Worm (Caenorhabditis elegans) whole organism, young adult: ENCODE measurements around the gene ZC416.2.

Experiments used
- C06A6.2 ChIP-seq: fragments of 200-800 bp; sonication (Bioruptor generic); conservative IDR thresholded peaks from 2 replicates; pipeline ENCODE4 v1.3.6; 2022; ENCODE audit warnings: missing genetic modification characterization, missing compliant biosample characterization
- F55B11.4 ChIP-seq: sonication (generic microtip); optimal IDR thresholded peaks from 2 replicates; lab custom pipeline; 2016; ENCODE audit warnings: missing compliant biosample characterization, missing genetic modification characterization, borderline replicate concordance; ENCODE audit not compliant: insufficient read depth
- F57C9.4 ChIP-seq: sonication (generic microtip); optimal IDR thresholded peaks from 2 replicates; lab custom pipeline; 2017; ENCODE audit warnings: mild to moderate bottlenecking, missing genetic modification characterization, missing compliant biosample characterization
- K11D2.4 ChIP-seq: fragments of 200-800 bp; sonication (Bioruptor generic); IDR thresholded peaks from 2 replicates; pipeline ENCODE4 v1.3.6; 2022; ENCODE audit warnings: missing genetic modification reagents, missing genetic modification characterization, missing compliant biosample characterization
- athp-1 ChIP-seq: sonication (generic microtip); optimal IDR thresholded peaks from 2 replicates; lab custom pipeline; 2017; ENCODE audit warnings: mild to moderate bottlenecking, missing genetic modification characterization, missing compliant biosample characterization
- attf-5 ChIP-seq: fragments of 200-800 bp; sonication (Bioruptor generic); optimal IDR thresholded peaks from 2 replicates; lab custom pipeline; 2018; ENCODE audit warnings: mild to moderate bottlenecking, missing genetic modification characterization, missing compliant biosample characterization
- bed-2 ChIP-seq: fragments of 200-800 bp; sonication (Bioruptor generic); IDR thresholded peaks from 2 replicates; pipeline ENCODE4 v1.3.6; 2022; ENCODE audit warnings: missing genetic modification reagents, missing genetic modification characterization, missing compliant biosample characterization
- ccch-3 ChIP-seq: fragments of 200-800 bp; sonication (Bioruptor generic); optimal IDR thresholded peaks from 2 replicates; lab custom pipeline; 2018; ENCODE audit warnings: mild to moderate bottlenecking, missing genetic modification characterization, missing compliant biosample characterization
- cebp-2 ChIP-seq: fragments of 200-800 bp; sonication (Bioruptor generic); IDR thresholded peaks from 2 replicates; pipeline ENCODE4 v1.3.6; 2022; ENCODE audit warnings: missing genetic modification characterization, missing compliant biosample characterization
- ceh-58 ChIP-seq: fragments of 200-800 bp; sonication (Bioruptor generic); IDR thresholded peaks from 2 replicates; pipeline ENCODE4 v1.3.6; 2022; ENCODE audit warnings: missing genetic modification characterization, missing compliant biosample characterization
- ceh-91 ChIP-seq: fragments of 200-800 bp; sonication (Bioruptor generic); IDR thresholded peaks from 2 replicates; pipeline ENCODE4 v1.3.6; 2022; ENCODE audit warnings: missing genetic modification reagents, missing genetic modification characterization, missing compliant biosample characterization
- chd-7 ChIP-seq: sonication (generic microtip); optimal IDR thresholded peaks from 2 replicates; lab custom pipeline; 2016; ENCODE audit warnings: mild to moderate bottlenecking, missing genetic modification characterization, moderate library complexity, missing compliant biosample characterization
- dox-1 ChIP-seq: fragments of 200-800 bp; sonication (Bioruptor generic); IDR thresholded peaks from 2 replicates; pipeline ENCODE4 v1.3.6; 2022; ENCODE audit warnings: missing genetic modification reagents, missing genetic modification characterization, missing compliant biosample characterization
- efl-1 ChIP-seq: fragments of 150-350 bp; optimal IDR thresholded peaks from 2 replicates; lab custom pipeline; 2014; ENCODE audit warnings: missing biosample characterization, missing genetic modification reagents, missing genetic modification characterization
- egl-18 ChIP-seq: fragments of 200-800 bp; sonication (Bioruptor generic); IDR thresholded peaks from 2 replicates; pipeline ENCODE4 v1.3.6; 2022; ENCODE audit warnings: missing genetic modification reagents, missing genetic modification characterization, missing compliant biosample characterization
- ets-4 ChIP-seq: fragments of 200-800 bp; sonication (Bioruptor generic); optimal IDR thresholded peaks from 2 replicates; lab custom pipeline; 2018; ENCODE audit warnings: mild to moderate bottlenecking, missing genetic modification characterization, missing compliant biosample characterization
- hmg-1.2 ChIP-seq: fragments of 200-800 bp; sonication (Bioruptor generic); IDR thresholded peaks from 2 replicates; pipeline ENCODE4 v1.3.6; 2022; ENCODE audit warnings: missing genetic modification reagents, missing genetic modification characterization, missing compliant biosample characterization
- hmg-20 ChIP-seq: fragments of 200-800 bp; sonication (Bioruptor generic); IDR thresholded peaks from 2 replicates; pipeline ENCODE4 v1.3.6; 2022; ENCODE audit warnings: missing genetic modification reagents, missing genetic modification characterization, missing compliant biosample characterization
- lag-1 ChIP-seq: fragments of 200-800 bp; sonication (Bioruptor generic); IDR thresholded peaks from 2 replicates; pipeline ENCODE4 v1.3.6; 2022; ENCODE audit warnings: missing genetic modification reagents, missing genetic modification characterization, missing compliant biosample characterization
- let-526 ChIP-seq: fragments of 200-800 bp; sonication (Bioruptor generic); IDR thresholded peaks from 2 replicates; pipeline ENCODE4 v1.3.6; 2022; ENCODE audit warnings: missing genetic modification reagents, missing genetic modification characterization, missing compliant biosample characterization
- lsl-1 ChIP-seq: fragments of 200-800 bp; sonication (Bioruptor generic); optimal IDR thresholded peaks from 2 replicates; lab custom pipeline; 2018; ENCODE audit warnings: mild to moderate bottlenecking, missing genetic modification characterization, moderate library complexity, missing compliant biosample characterization
- lsy-27 ChIP-seq: sonication (generic microtip); optimal IDR thresholded peaks from 2 replicates; lab custom pipeline; 2017; ENCODE audit warnings: missing genetic modification characterization, mild to moderate bottlenecking, missing compliant biosample characterization, antibody characterized with exemption, missing genotype, borderline replicate concordance; ENCODE audit not compliant: insufficient read depth
- madf-6 ChIP-seq: fragments of 200-800 bp; sonication (Bioruptor generic); IDR thresholded peaks from 2 replicates; pipeline ENCODE4 v1.3.6; 2022; ENCODE audit warnings: missing genetic modification reagents, missing genetic modification characterization, missing compliant biosample characterization
- mcd-1 ChIP-seq: fragments of 200-800 bp; sonication (Bioruptor generic); IDR thresholded peaks from 2 replicates; pipeline ENCODE4 v1.3.6; 2022; ENCODE audit warnings: missing genetic modification reagents, missing genetic modification characterization, missing compliant biosample characterization
- nhr-27 ChIP-seq: fragments of 200-800 bp; sonication (Bioruptor generic); optimal IDR thresholded peaks from 2 replicates; lab custom pipeline; 2018; ENCODE audit warnings: mild to moderate bottlenecking, missing genetic modification characterization, moderate library complexity, missing compliant biosample characterization
- repo-1 ChIP-seq: sonication (generic microtip); optimal IDR thresholded peaks from 2 replicates; lab custom pipeline; 2017; ENCODE audit warnings: mild to moderate bottlenecking, missing genetic modification characterization, missing compliant biosample characterization
- zfh-2 ChIP-seq: fragments of 200-800 bp; sonication (Bioruptor generic); conservative IDR thresholded peaks from 2 replicates; pipeline ENCODE4 v1.3.6; 2022; ENCODE audit warnings: missing genetic modification reagents, missing genetic modification characterization, missing compliant biosample characterization
- ztf-22 ChIP-seq: fragments of 200-800 bp; sonication (Bioruptor generic); optimal IDR thresholded peaks from 2 replicates; lab custom pipeline; 2018; ENCODE audit warnings: mild to moderate bottlenecking, missing genetic modification characterization, moderate library complexity, missing compliant biosample characterization
- ztf-28 ChIP-seq: fragments of 200-800 bp; sonication (Bioruptor generic); IDR thresholded peaks from 2 replicates; pipeline ENCODE4 v1.3.6; 2022; ENCODE audit warnings: missing genetic modification reagents, missing genetic modification characterization, missing compliant biosample characterization

Gene ZC416.2

DNA sequence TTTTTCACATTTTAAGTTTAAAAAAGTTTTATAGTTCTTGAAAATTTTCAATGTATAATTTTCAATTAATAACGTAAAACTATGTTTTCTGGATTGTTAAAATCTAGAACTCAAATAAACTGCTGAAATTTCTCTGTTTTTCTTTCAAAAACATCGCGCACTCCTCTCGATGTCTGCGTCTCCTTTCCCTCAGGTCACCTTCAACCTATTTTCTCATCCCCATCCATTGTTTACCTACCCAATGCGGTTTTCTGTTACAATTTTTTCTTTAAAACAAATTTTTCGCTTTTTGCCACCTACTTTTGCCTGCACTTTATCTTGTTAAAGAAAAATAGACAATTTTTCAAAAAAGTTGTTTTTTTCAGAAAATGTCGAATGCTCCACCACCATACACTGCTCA lies at the start of gene ZC416.2:
Gene ZC416.2, plus strand, starts transcription at position 366 of the 400 bp plus-strand sequence.
- TF ChIP-seq hmg-1.2 (GFP tag; lab: Robert Waterston, UW) (peak; percentile 50; the same call in 1 of the 2 replicates), efl-1 (GFP tag; lab: Kevin White, UChicago) (no peak)

DNA sequence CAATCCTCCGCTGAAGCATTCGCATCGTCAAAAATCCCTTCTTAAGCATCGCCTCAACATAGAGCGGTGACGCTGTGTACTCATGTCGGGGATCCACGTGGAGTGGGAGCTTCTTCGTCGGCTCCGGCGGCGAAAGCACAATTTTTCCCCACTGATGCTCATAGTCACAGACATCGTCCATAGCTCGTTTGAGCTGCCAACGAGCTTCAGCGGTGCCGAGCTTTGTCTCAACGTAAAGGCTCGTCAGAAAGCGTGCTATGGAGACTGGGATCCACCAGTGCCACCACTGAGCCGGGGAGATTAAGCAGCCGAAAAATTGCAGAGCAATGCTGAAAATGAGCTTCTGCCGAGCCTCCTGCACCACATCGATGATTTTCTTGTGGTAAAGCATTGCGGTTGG lies 42.6 kb upstream of the ZC416.2 start:
- TF ChIP-seq athp-1 (tag; lab: Kevin White, UChicago) = no peak
- TF ChIP-seq zfh-2 (GFP tag; lab: Robert Waterston, UW) = peak; percentile 70

DNA sequence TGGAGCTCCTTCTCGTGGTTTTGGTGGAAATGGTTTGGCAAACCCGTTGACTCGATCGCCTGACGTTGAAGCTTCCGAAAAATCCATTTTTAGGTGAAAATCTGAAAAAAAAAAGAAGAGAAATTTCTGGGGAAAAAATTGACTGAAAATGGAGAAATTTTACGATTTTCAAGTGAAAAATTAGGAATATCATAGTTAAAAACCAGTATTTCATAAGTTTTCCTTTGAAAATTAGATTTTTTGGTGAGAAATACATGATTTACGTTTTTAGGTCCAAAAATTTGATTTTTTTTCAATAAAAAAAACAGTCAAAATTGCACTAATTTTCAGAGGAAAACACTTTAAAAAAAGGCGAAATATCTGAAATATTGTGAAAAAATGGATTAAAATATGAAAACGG lies 39.9 kb upstream of the ZC416.2 start, which contains the start of gene taf-2:
Gene taf-2, minus strand, starts transcription at position 101 of the 400 bp plus-strand sequence.
- TF ChIP-seq K11D2.4 (GFP tag; lab: Robert Waterston, UW) (no peak), hmg-20 (GFP tag; lab: Robert Waterston, UW) (no peak), madf-6 (GFP tag; lab: Robert Waterston, UW) (no peak), C06A6.2 (GFP tag; lab: Robert Waterston, UW) (no peak), lsy-27 (no peak), let-526 (GFP tag; lab: Robert Waterston, UW) (no peak), repo-1 (tag; lab: Kevin White, UChicago) (no peak), ceh-91 (no peak), lag-1 (GFP tag; lab: Robert Waterston, UW) (no peak), cebp-2 (GFP tag; lab: Robert Waterston, UW) (no peak), lsl-1 (no peak), ztf-22 (GFP tag; lab: Kevin White, UChicago) (no peak), F57C9.4 (tag; lab: Kevin White, UChicago) (no peak)
- TF ChIP-seq, all 124 proteins: peak for 0

DNA sequence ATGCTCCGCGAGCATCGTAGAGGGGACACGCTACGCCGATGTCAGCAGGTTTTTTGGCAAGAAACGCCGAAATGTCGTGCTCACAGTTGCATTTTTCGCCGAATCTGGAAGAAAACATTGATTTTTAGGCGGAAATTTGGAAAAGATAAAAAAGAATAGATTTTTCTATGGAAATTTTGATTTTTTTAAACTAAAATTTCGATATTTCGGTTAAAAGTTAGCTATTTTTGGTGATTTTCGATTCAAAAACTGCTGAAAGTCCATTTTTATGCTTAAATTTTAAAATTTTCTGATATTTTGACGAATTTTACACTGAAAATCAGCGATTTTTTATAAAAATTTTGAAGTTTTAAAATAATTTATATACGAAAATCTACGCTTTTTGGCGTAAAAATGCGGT lies 36.1 kb upstream of the ZC416.2 start:
- TF ChIP-seq bed-2 = no peak
- TF ChIP-seq, all 124 proteins: peak for 0

DNA sequence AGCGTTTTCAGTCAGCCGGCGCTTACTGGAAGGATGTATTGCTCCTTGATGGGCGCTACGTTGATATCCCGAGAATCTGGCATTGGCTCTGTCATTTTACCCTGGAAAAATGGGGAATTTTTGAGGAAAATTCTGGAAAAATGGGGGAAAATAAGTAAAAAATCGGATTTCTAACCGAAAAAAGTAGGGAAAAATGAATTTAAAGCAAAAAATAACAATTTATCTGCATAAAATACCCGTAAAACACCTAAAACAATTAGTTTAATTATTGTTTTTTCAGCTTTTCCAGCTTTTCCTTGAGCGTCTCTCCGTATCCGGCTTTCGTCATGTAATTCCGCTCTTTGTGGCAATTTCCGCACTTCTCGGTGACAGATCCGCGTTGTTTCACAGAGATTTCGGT lies 35.0 kb upstream of the ZC416.2 start, which contains the start of gene Y37E11B.5:
Gene Y37E11B.5, minus strand, starts transcription at position 101 of the 400 bp plus-strand sequence.
- TF ChIP-seq nhr-27 (tag; lab: Kevin White, UChicago) (no peak), ccch-3 (no peak), ets-4 (GFP tag; lab: Kevin White, UChicago) (no peak), chd-7 (tag; lab: Kevin White, UChicago) (no peak), attf-5 (GFP tag; lab: Kevin White, UChicago) (no peak), mcd-1 (no peak), ceh-58 (GFP tag; lab: Robert Waterston, UW) (no peak), dox-1 (GFP tag; lab: Robert Waterston, UW) (no peak), egl-18 (GFP tag; lab: Robert Waterston, UW) (no peak)

DNA sequence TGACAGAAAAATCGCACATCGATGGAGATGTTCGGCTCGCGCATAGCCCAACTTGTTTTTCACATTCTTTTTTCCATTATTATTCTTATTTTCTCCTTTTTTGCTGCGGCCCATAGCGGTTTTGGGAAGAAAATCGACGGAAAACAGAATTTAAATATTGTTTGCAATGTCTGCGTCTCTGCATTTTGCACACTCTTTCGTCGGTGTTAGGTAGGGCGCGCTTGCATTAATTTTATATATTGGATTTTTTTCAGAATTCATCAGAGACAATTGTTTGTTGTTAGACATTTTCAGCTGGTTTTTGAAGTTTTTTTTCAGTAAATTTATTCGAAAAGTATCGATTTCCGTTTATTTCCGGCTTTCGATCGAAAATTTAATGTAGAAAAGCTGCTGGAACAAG lies 34.3 kb upstream of the ZC416.2 start, which contains the start of gene Y37E11B.6:
Gene Y37E11B.6, minus strand, starts transcription at position 181 of the 400 bp plus-strand sequence.
- TF ChIP-seq F55B11.4 (no peak), hmg-1.2 (GFP tag; lab: Robert Waterston, UW) (peak; percentile 98), mcd-1 (peak; percentile 62), ztf-28 (GFP tag; lab: Robert Waterston, UW) (no peak)
